Worm (Caenorhabditis elegans): ENCODE measurements around the gene Y34B4A.2.

DNA sequence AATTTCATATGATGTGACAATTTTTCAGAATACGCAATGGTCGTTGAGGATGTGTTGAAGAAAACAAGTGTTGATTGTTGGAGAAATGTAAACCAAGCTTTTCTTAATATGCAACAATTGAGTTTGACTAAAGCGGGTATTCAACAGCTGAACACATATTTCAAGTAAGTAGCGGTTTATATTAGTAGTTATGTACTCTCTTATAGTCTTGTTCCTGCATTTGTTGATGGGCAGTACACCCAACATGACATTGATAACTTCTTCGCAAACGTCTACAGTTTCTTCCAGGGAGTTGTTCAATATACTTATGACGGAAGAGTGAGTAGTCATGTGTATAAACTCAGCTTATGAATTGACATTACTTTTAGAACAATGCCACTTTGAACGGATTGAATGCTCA lies 51.5 kb downstream of the Y34B4A.2 start:
- TF ChIP-seq W03F9.2 (tag; optimal IDR thresholded peaks at IDR 0.05) (no peak), him-1 (tag; optimal IDR thresholded peaks at IDR 0.05) (no peak), dao-5 (tag; optimal IDR thresholded peaks at IDR 0.05) (no peak)
